Fruit fly (Drosophila melanogaster): ENCODE data around the gene CG11585.
A peak's percentile ranks its signal among the peaks of the same experiment; 100 is the strongest.

CG11585 gene

dm6 chrX:14153689-14154088, 35.6 kb upstream of the CG11585 start (continued):
- TF ChIP-seq cg (GFP tag; optimal IDR thresholded peaks at IDR 0.05) (no peak), nerfin-1 (tag; optimal IDR thresholded peaks at IDR 0.05) (no peak), CG13775 (GFP tag; optimal IDR thresholded peaks at IDR 0.05) (no peak), hb (GFP tag; IDR thresholded peaks at IDR 0.05; ENCODE audit: partially characterized antibody) (no peak), CG17612 (GFP tag; IDR thresholded peaks at IDR 0.05) (no peak), pho (GFP tag; optimal IDR thresholded peaks at IDR 0.05) (no peak)

- TF ChIP-seq CG4730 (GFP tag; IDR thresholded peaks at IDR 0.05) (no peak), CG11723 (GFP tag; optimal IDR thresholded peaks at IDR 0.05) (no peak), BtbVII (GFP tag; optimal IDR thresholded peaks at IDR 0.05) (peak; percentile 60), nom (GFP tag; optimal IDR thresholded peaks at IDR 0.05) (no peak), tll (GFP tag; optimal IDR thresholded peaks at IDR 0.05) (no peak), sna (GFP tag; IDR thresholded peaks at IDR 0.05; ENCODE audit: partially characterized antibody) (no peak), Kr (GFP tag; optimal IDR thresholded peaks at IDR 0.05) (no peak), peb (GFP tag; IDR thresholded peaks at IDR 0.05) (no peak), repo (GFP tag; optimal IDR thresholded peaks at IDR 0.05) (no peak), CG14441 (GFP tag; IDR thresholded peaks at IDR 0.05) (no peak), CG7372 (GFP tag; IDR thresholded peaks at IDR 0.05) (peak; percentile 52; the same call in 1 of the 2 replicates), CG13624 (GFP tag; optimal IDR thresholded peaks at IDR 0.05) (peak; percentile 51), pzg (GFP tag; optimal IDR thresholded peaks at IDR 0.05) (no peak), Antp (GFP tag; optimal IDR thresholded peaks at IDR 0.05) (no peak), ato (GFP tag; IDR thresholded peaks at IDR 0.05; ENCODE audit: partially characterized antibody) (no peak), inv (GFP tag; IDR thresholded peaks at IDR 0.05; ENCODE audit: partially characterized antibody) (no peak), HLHmδ (GFP tag; optimal IDR thresholded peaks at IDR 0.05) (no peak), kni (GFP tag; optimal IDR thresholded peaks at IDR 0.05) (no peak), CG3995 (GFP tag; optimal IDR thresholded peaks at IDR 0.05) (no peak), CG10654 (GFP tag; optimal IDR thresholded peaks at IDR 0.05) (no peak), CG9876 (GFP tag; optimal IDR thresholded peaks at IDR 0.05) (no peak), CG10321 (GFP tag; IDR thresholded peaks at IDR 0.05) (no peak), CG18011 (GFP tag; optimal IDR thresholded peaks at IDR 0.05) (no peak), CG1647 (GFP tag; optimal IDR thresholded peaks at IDR 0.05) (no peak), Sox100B (GFP tag; optimal IDR thresholded peaks at IDR 0.05) (no peak), CG4360 (GFP tag; IDR thresholded peaks at IDR 0.05) (no peak), fd64A (GFP tag; optimal IDR thresholded peaks at IDR 0.05) (no peak), en (GFP tag; optimal IDR thresholded peaks at IDR 0.05) (no peak), gsb-n (tag; optimal IDR thresholded peaks at IDR 0.05) (no peak), salm (tag; optimal IDR thresholded peaks at IDR 0.05) (no peak), BEAF-32 (GFP tag; optimal IDR thresholded peaks at IDR 0.05) (no peak), Atf6 (GFP tag; IDR thresholded peaks at IDR 0.05) (peak; percentile 79), CG5180 (GFP tag; optimal IDR thresholded peaks at IDR 0.05) (no peak), NC2β (GFP tag; optimal IDR thresholded peaks at IDR 0.05) (no peak), CG9609 (GFP tag; optimal IDR thresholded peaks at IDR 0.05) (no peak), Optix (GFP tag; IDR thresholded peaks at IDR 0.05) (no peak), TFAM (GFP tag; optimal IDR thresholded peaks at IDR 0.05) (no peak), CG16813 (GFP tag; IDR thresholded peaks at IDR 0.05; ENCODE audit: partially characterized antibody) (no peak), CG4617 (GFP tag; optimal IDR thresholded peaks at IDR 0.05; ENCODE audit: borderline replicate concordance) (no peak), CG10979 (tag; optimal IDR thresholded peaks at IDR 0.05) (no peak), CG12299 (tag; optimal IDR thresholded peaks at IDR 0.05) (no peak), CG2678 (tag; optimal IDR thresholded peaks at IDR 0.05) (peak; percentile 74), stc (GFP tag; IDR thresholded peaks at IDR 0.05) (no peak)
Measured at dm6 chrX:14169068-14169642, 20.2 kb upstream of the CG11585 start, which contains the start of gene CG12480. CG12480 (plus strand) TSS chrX:14169592.
